Fruit fly (Drosophila melanogaster) whole organism, wandering third instar larva: ENCODE measurements around the gene CG5934.

Experiments used
- Abd-B ChIP-seq: fragments of >200 bp; optimal IDR thresholded peaks from 2 replicates; lab custom pipeline; 2017; ENCODE audit warnings: missing biosample characterization, missing genetic modification characterization
- CG32264 ChIP-seq: fragments of 200-800 bp; sonication (Bioruptor generic); optimal IDR thresholded peaks from 2 replicates; lab custom pipeline; 2016; ENCODE audit warnings: missing biosample characterization, missing genetic modification characterization
- CG9705 ChIP-seq: fragments of 200-800 bp; sonication (Bioruptor generic); optimal IDR thresholded peaks from 2 replicates; lab custom pipeline; 2018; ENCODE audit warnings: missing biosample characterization, mild to moderate bottlenecking, missing genetic modification characterization
- CrebA ChIP-seq: fragments of 200-800 bp; sonication (Bioruptor generic); optimal IDR thresholded peaks from 2 replicates; lab custom pipeline; 2016; ENCODE audit warnings: missing biosample characterization, mild to moderate bottlenecking, missing genetic modification characterization, borderline replicate concordance
- Dfd ChIP-seq: fragments of >200 bp; optimal IDR thresholded peaks from 2 replicates; lab custom pipeline; 2017; ENCODE audit warnings: missing biosample characterization, missing genetic modification characterization
- Dif ChIP-seq: fragments of 200-275, 200-300 bp; sonication (Bioruptor generic); optimal IDR thresholded peaks from 2 replicates; lab custom pipeline; 2018; ENCODE audit warnings: missing biosample characterization, missing genetic modification characterization; ENCODE audit not compliant: partially characterized antibody
- GATAd ChIP-seq: sonication (Bioruptor generic); optimal IDR thresholded peaks from 2 replicates; lab custom pipeline; 2016; ENCODE audit warnings: missing biosample characterization, missing genetic modification characterization
- HLH106 ChIP-seq: fragments of 200-800 bp; optimal IDR thresholded peaks from 3 replicates; lab custom pipeline; 2019; ENCODE audit warnings: missing biosample characterization, mild to moderate bottlenecking, missing genetic modification characterization, moderate library complexity
- Hnf4 ChIP-seq: fragments of 200-800 bp; sonication (Bioruptor generic); optimal IDR thresholded peaks from 2 replicates; lab custom pipeline; 2016; ENCODE audit warnings: missing biosample characterization, mild to moderate bottlenecking, missing genetic modification characterization
- Hr78 ChIP-seq: fragments of >200 bp; optimal IDR thresholded peaks from 2 replicates; lab custom pipeline; 2017; ENCODE audit warnings: missing biosample characterization, missing genetic modification characterization
- Hr83 ChIP-seq: fragments of 200-300 bp; sonication (Bioruptor generic); optimal IDR thresholded peaks from 2 replicates; lab custom pipeline; 2016; ENCODE audit warnings: missing biosample characterization, mild to moderate bottlenecking, missing genetic modification characterization, moderate library complexity; ENCODE audit not compliant: poor library complexity, severe bottlenecking
- Jra ChIP-seq: sonication (Bioruptor generic); optimal IDR thresholded peaks from 2 replicates; lab custom pipeline; 2016; ENCODE audit warnings: missing biosample characterization, missing genetic modification characterization
- Myc ChIP-seq: fragments of >200 bp; optimal IDR thresholded peaks from 2 replicates; lab custom pipeline; 2017
- N ChIP-seq: fragments of >200 bp; optimal IDR thresholded peaks from 2 replicates; lab custom pipeline; 2018; ENCODE audit warnings: missing biosample characterization, missing external identifiers, missing genetic modification characterization
- OdsH ChIP-seq: fragments of 200-800 bp; sonication (Bioruptor generic); optimal IDR thresholded peaks from 2 replicates; lab custom pipeline; 2016; ENCODE audit warnings: missing biosample characterization, mild to moderate bottlenecking, missing genetic modification characterization
- Rel ChIP-seq, 2 experiments: fragments of 200-800 bp; sonication (Bioruptor generic) in 1 of 2; optimal IDR thresholded peaks; 2 replicates in 1 of 2; 3 replicates in 1 of 2; lab custom pipeline; 2016 to 2019; ENCODE audit warnings: mild to moderate bottlenecking in 2 of 2, missing biosample characterization in 2 of 2, missing genetic modification characterization in 2 of 2, moderate library complexity in 1 of 2
- Sp1 ChIP-seq: fragments of 200-800 bp; sonication (Bioruptor generic); optimal IDR thresholded peaks from 3 replicates; lab custom pipeline; 2019; ENCODE audit warnings: missing biosample characterization, mild to moderate bottlenecking, missing genetic modification characterization, moderate library complexity
- Vsx2 ChIP-seq: fragments of 200-300, 225-300 bp; sonication (Bioruptor generic); optimal IDR thresholded peaks from 2 replicates; lab custom pipeline; 2018; ENCODE audit warnings: missing biosample characterization, missing genetic modification characterization; ENCODE audit not compliant: partially characterized antibody
- brk ChIP-seq: fragments of 200-800 bp; sonication (Bioruptor generic); optimal IDR thresholded peaks from 2 replicates; lab custom pipeline; 2016; ENCODE audit warnings: missing biosample characterization, mild to moderate bottlenecking, missing genetic modification characterization
- dl ChIP-seq, 2 experiments: fragments of 175-275, 200-275 bp in 1 of 2; fragments of 200-275 bp in 1 of 2; sonication (Bioruptor generic); optimal IDR thresholded peaks; lab custom pipeline; 2018; ENCODE audit warnings: mild to moderate bottlenecking in 2 of 2, missing biosample characterization in 2 of 2, missing genetic modification characterization in 2 of 2, moderate library complexity in 2 of 2; ENCODE audit not compliant: partially characterized antibody in 2 of 2, insufficient read depth in 1 of 2
- dmrt93B ChIP-seq: fragments of 200-800 bp; sonication (Bioruptor generic); optimal IDR thresholded peaks from 2 replicates; lab custom pipeline; 2018; ENCODE audit warnings: missing biosample characterization, mild to moderate bottlenecking, missing genetic modification characterization
- dsf ChIP-seq: sonication (Bioruptor generic); optimal IDR thresholded peaks from 2 replicates; lab custom pipeline; 2016; ENCODE audit warnings: missing biosample characterization, missing genetic modification characterization, borderline replicate concordance
- ey ChIP-seq: fragments of 200-800 bp; sonication (Bioruptor generic); optimal IDR thresholded peaks from 2 replicates; lab custom pipeline; 2016; ENCODE audit warnings: missing biosample characterization, missing genetic modification characterization
- foxo ChIP-seq, 2 experiments: fragments of 200-800 bp; sonication (Bioruptor generic); optimal IDR thresholded peaks; 2 replicates in 1 of 2; 3 replicates in 1 of 2; lab custom pipeline; 2016 to 2017; ENCODE audit warnings: missing biosample characterization in 2 of 2, missing genetic modification characterization in 2 of 2
- jim ChIP-seq: fragments of 175-275, 200-325 bp; sonication (Bioruptor generic); optimal IDR thresholded peaks from 2 replicates; lab custom pipeline; 2016; ENCODE audit warnings: missing biosample characterization, mild to moderate bottlenecking, missing genetic modification characterization
- lola ChIP-seq: fragments of >200 bp; optimal IDR thresholded peaks from 2 replicates; lab custom pipeline; 2017; ENCODE audit warnings: missing biosample characterization, missing genetic modification characterization
- pan ChIP-seq: fragments of >200 bp; optimal IDR thresholded peaks from 2 replicates; lab custom pipeline; 2017
- psq ChIP-seq: fragments of 200-800 bp; sonication (Bioruptor generic); optimal IDR thresholded peaks from 3 replicates; lab custom pipeline; 2017; ENCODE audit warnings: missing biosample characterization, mild to moderate bottlenecking, missing genetic modification characterization, moderate library complexity
- rgr ChIP-seq: fragments of 200-800 bp; sonication (Bioruptor generic); optimal IDR thresholded peaks from 3 replicates; lab custom pipeline; 2016; ENCODE audit warnings: missing biosample characterization, mild to moderate bottlenecking, missing genetic modification characterization
- sage ChIP-seq: fragments of 200-800 bp; sonication (Bioruptor generic); optimal IDR thresholded peaks from 2 replicates; lab custom pipeline; 2016; ENCODE audit warnings: missing biosample characterization, mild to moderate bottlenecking, missing genetic modification characterization
- sv ChIP-seq: fragments of 200-800 bp; sonication (Bioruptor generic); optimal IDR thresholded peaks from 3 replicates; lab custom pipeline; 2016; ENCODE audit warnings: missing biosample characterization, missing genetic modification characterization
- usp ChIP-seq: fragments of >200 bp; optimal IDR thresholded peaks from 2 replicates; lab custom pipeline; 2017; ENCODE audit warnings: missing biosample characterization, missing genetic modification characterization
- woc ChIP-seq: sonication (Bioruptor generic); optimal IDR thresholded peaks from 2 replicates; lab custom pipeline; 2016; ENCODE audit warnings: missing biosample characterization, mild to moderate bottlenecking, missing genetic modification characterization

Gene CG5934

DNA sequence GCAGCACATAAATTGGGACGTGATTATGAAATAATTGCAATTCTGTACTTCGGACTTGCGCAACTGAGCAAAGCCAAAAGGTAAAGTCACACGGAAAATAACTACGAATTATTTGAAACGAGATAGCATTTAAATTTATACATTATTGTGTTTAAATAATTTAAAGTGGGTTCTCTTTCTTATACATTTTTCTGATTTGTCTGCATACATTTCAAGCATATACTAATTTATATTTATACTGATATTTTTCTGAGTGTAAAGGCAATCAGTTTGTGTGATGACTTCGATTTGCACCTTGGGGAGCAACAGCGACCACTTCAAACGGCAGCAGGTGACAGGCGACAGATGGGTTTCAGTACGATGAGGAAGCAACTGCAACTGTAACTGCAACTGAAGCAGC, 48.0 kb upstream of the CG5934 start:
- no peak for TF ChIP-seq sv (GFP tag; lab: Kevin White, UChicago)
- no peak for TF ChIP-seq Jra (GFP tag; lab: Kevin White, UChicago)
- TF ChIP-seq usp, result no peak
- no peak for TF ChIP-seq OdsH
- TF ChIP-seq GATAd (GFP tag; lab: Kevin White, UChicago), result no peak
- no peak for TF ChIP-seq Sp1 (GFP tag; lab: Kevin White, UChicago)
- no peak for TF ChIP-seq foxo (GFP tag; optimal IDR thresholded peaks at IDR 0.05; lab: Kevin White, UChicago)
- no peak for TF ChIP-seq jim
- no peak for TF ChIP-seq sage
- no peak for TF ChIP-seq dl (GFP tag; optimal IDR thresholded peaks at IDR 0.05; lab: Kevin White, UChicago; ENCODE audit: insufficient read depth in 1 of 2, partially characterized antibody in 2 of 2)
- TF ChIP-seq HLH106 (tag; lab: Kevin White, UChicago), result no peak
- TF ChIP-seq woc (GFP tag; lab: Kevin White, UChicago), result no peak
- TF ChIP-seq rgr (GFP tag; lab: Kevin White, UChicago), result no peak
- TF ChIP-seq Dif (GFP tag; lab: Kevin White, UChicago), result no peak
- TF ChIP-seq Hr78 (GFP tag; lab: Kevin White, UChicago), result no peak
- TF ChIP-seq, all 38 proteins: peak for 0

DNA sequence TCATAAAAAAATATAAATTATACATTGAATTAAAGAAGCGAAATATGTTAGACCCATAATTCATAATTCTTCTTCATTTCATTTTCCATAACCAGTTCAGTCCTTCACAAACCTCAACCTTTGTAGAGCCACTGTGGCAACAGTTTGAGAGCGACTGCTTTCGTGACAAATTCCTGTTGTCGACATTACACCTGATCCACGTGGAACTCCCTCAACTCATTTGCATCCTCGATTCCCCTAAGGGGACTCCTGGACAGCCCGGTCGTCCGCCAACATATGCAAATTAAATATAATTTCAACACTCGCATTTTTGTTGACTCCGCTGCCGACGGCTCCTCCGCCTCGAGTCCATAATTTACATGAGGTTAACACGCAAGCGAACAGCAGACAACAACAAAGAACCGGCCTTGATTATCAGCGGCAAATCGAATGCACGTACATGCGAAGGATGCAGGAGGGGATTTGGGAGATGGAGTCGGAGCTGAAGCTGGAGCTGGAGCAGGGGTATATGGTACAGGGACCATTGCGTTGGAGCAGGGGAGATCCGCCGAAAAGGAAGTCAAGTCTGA, 47.3 kb upstream of the CG5934 start:
- TF ChIP-seq Rel (GFP tag; optimal IDR thresholded peaks at IDR 0.05; lab: Kevin White, UChicago) (no peak), Rel (tag; optimal IDR thresholded peaks at IDR 0.05; lab: Kevin White, UChicago) (peak; percentile 68), dsf (GFP tag; lab: Kevin White, UChicago) (no peak)

DNA sequence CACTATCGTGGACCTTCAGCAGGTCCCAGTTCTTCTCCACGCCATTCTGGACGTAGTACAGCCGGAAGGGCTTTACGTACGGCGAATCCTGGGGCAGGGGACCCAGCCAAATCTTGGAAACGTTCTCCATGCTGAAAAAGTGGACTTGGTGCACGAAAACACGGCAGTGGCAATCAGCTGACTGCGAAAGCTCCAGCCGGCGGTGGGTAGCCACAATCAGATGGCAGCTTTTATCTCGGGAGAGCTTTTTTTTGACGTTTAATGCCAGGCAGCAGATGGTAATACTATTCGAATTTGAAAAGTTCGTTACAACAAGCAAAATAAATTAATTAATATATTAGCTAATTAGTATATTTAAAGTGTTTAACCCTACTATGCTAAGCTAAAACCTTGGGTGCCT, 45.2 kb upstream of the CG5934 start, which contains the start of gene CG42813:
TSS of gene CG42813 (minus strand) at position 220 of the 400 bp plus-strand sequence.
- no peak for TF ChIP-seq CG32264 (GFP tag; lab: Kevin White, UChicago)
- TF ChIP-seq Abd-B (GFP tag; lab: Kevin White, UChicago), result no peak
- TF ChIP-seq brk (GFP tag; lab: Kevin White, UChicago), result no peak
- no peak for TF ChIP-seq dl (GFP tag; optimal IDR thresholded peaks at IDR 0.05; lab: Kevin White, UChicago; ENCODE audit: insufficient read depth in 1 of 2, partially characterized antibody in 2 of 2)
- no peak for TF ChIP-seq lola (GFP tag; lab: Kevin White, UChicago)

DNA sequence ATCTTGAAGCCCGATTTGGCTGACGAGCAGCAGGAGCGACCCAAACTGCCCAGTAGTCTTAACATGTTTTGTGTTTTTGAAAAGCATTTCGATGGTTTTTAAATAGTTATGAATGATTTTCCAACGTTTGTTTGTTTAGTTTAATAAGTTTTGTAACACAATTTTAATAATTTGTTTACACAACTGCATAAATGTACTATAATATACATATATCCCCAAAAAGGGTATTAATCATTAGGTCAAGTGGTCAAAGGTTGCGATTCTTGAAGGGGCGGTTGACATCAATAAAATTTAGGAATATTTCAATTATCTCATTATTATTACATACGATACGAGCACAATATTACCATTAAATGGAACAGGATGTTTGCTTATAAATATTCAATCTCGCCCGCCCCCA, 44.1 kb upstream of the CG5934 start, which contains the start of gene CG42814:
TSS of gene CG42814 (minus strand) at position 101 of the 400 bp plus-strand sequence.
- TF ChIP-seq Jra (GFP tag; lab: Kevin White, UChicago), result no peak
- TF ChIP-seq dmrt93B (GFP tag; lab: Kevin White, UChicago), result no peak
- no peak for TF ChIP-seq Rel (GFP tag; optimal IDR thresholded peaks at IDR 0.05; lab: Kevin White, UChicago)
- TF ChIP-seq Rel (tag; optimal IDR thresholded peaks at IDR 0.05; lab: Kevin White, UChicago), result no peak
- no peak for TF ChIP-seq ey
- TF ChIP-seq OdsH, result no peak
- no peak for TF ChIP-seq CG32264 (GFP tag; lab: Kevin White, UChicago)
- TF ChIP-seq Myc, result no peak
- TF ChIP-seq Hr83 (GFP tag; lab: Kevin White, UChicago), result no peak
- no peak for TF ChIP-seq Dfd (GFP tag; lab: Kevin White, UChicago)
- no peak for TF ChIP-seq sage
- TF ChIP-seq Vsx2, result no peak
- TF ChIP-seq jim, result no peak
- TF ChIP-seq brk (GFP tag; lab: Kevin White, UChicago), result no peak
- no peak for TF ChIP-seq Dif (GFP tag; lab: Kevin White, UChicago)
- TF ChIP-seq dsf (GFP tag; lab: Kevin White, UChicago), result no peak
- TF ChIP-seq psq, result no peak
- no peak for TF ChIP-seq lola (GFP tag; lab: Kevin White, UChicago)
- TF ChIP-seq woc (GFP tag; lab: Kevin White, UChicago), result no peak
- TF ChIP-seq, all 38 proteins: peak for 0

dm6 chr3R:27233398-27233797, 40.1 kb upstream of the CG5934 start, which contains the start of gene CG31068:
TSS of gene CG31068 (plus strand) at chr3R:27233698.
- TF ChIP-seq pan (lab: Kevin White, UChicago) (no peak), CG9705 (GFP tag; lab: Kevin White, UChicago) (no peak), Hr78 (GFP tag; lab: Kevin White, UChicago) (no peak), CrebA (no peak), Abd-B (GFP tag; lab: Kevin White, UChicago) (no peak), foxo (GFP tag; optimal IDR thresholded peaks at IDR 0.05; lab: Kevin White, UChicago) (no peak), GATAd (GFP tag; lab: Kevin White, UChicago) (no peak), dl (GFP tag; optimal IDR thresholded peaks at IDR 0.05; lab: Kevin White, UChicago; ENCODE audit: insufficient read depth in 1 of 2, partially characterized antibody in 2 of 2) (no peak), jim (no peak), Hnf4 (no peak), Myc (no peak), lola (GFP tag; lab: Kevin White, UChicago) (no peak), woc (GFP tag; lab: Kevin White, UChicago) (no peak), Dfd (GFP tag; lab: Kevin White, UChicago) (no peak), N (GFP tag; lab: Kevin White, UChicago) (no peak), psq (no peak), dsf (GFP tag; lab: Kevin White, UChicago) (no peak), dmrt93B (GFP tag; lab: Kevin White, UChicago) (no peak), usp (no peak), sv (GFP tag; lab: Kevin White, UChicago) (no peak)
- TF ChIP-seq, all 38 proteins: peak for 0
